Fruit fly (Drosophila melanogaster): ENCODE data around the gene ND-B8.

DNA sequence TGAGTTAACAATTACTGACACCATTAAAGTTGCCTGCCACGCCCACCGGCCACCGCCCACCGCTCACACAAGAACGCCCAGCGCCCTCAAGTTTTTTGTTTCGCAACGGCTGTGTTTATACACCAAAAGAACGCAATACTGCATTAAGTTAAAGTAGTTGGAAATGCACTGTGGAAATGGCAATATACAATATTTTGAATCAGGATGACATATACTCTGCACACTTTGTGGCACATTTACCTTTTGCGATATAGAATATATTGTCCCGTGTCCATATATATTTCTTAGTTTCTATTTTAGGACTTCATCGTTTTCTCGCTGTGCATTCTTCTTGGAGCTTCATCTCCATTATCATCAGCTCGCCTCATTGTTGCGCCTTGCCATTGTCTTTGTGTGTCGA, 38.3 kb upstream of the ND-B8 start:
- TF ChIP-seq psq (optimal IDR thresholded peaks at IDR 0.05) (no peak), CG8478 (optimal IDR thresholded peaks at IDR 0.05) (no peak)
